Worm (Caenorhabditis elegans) whole organism, young adult: ENCODE results near the gene C49F8.14.
A peak's percentile ranks its signal among the peaks of the same experiment; 100 is the strongest.

Experiments
- F22D6.2 ChIP-seq: sonication (generic microtip); optimal IDR thresholded peaks from 2 replicates; lab custom pipeline; 2016; ENCODE audit warnings: mild to moderate bottlenecking, missing genetic modification characterization, missing compliant biosample characterization
- F39B2.1 ChIP-seq: fragments of 200-800 bp; sonication (Bioruptor generic); IDR thresholded peaks from 2 replicates; pipeline ENCODE4 v1.3.6; 2022; ENCODE audit warnings: missing genetic modification reagents, missing genetic modification characterization, missing compliant biosample characterization
- F55B11.4 ChIP-seq: sonication (generic microtip); optimal IDR thresholded peaks from 2 replicates; lab custom pipeline; 2016; ENCODE audit warnings: missing compliant biosample characterization, missing genetic modification characterization, borderline replicate concordance; ENCODE audit not compliant: insufficient read depth
- K11D2.4 ChIP-seq: fragments of 200-800 bp; sonication (Bioruptor generic); IDR thresholded peaks from 2 replicates; pipeline ENCODE4 v1.3.6; 2022; ENCODE audit warnings: missing genetic modification reagents, missing genetic modification characterization, missing compliant biosample characterization
- K12H6.12 ChIP-seq: fragments of 200-800 bp; sonication (Bioruptor generic); optimal IDR thresholded peaks from 2 replicates; lab custom pipeline; 2018; ENCODE audit warnings: mild to moderate bottlenecking, missing genetic modification characterization, missing compliant biosample characterization
- T26A5.8 ChIP-seq: sonication (generic microtip); optimal IDR thresholded peaks from 2 replicates; lab custom pipeline; 2016; ENCODE audit warnings: missing genetic modification characterization, missing compliant biosample characterization
- Y53F4B.3 ChIP-seq: fragments of 200-800 bp; sonication (Bioruptor generic); IDR thresholded peaks from 2 replicates; pipeline ENCODE4 v1.3.6; 2022; ENCODE audit warnings: missing genetic modification reagents, missing genetic modification characterization, missing compliant biosample characterization
- Y53G8AR.9 ChIP-seq: fragments of 200-800 bp; sonication (Bioruptor generic); conservative IDR thresholded peaks from 2 replicates; pipeline ENCODE4 v1.3.6; 2022; ENCODE audit warnings: missing genetic modification reagents, missing genetic modification characterization, missing compliant biosample characterization
- akir-1 ChIP-seq: fragments of 200-800 bp; sonication (Bioruptor generic); optimal IDR thresholded peaks from 2 replicates; lab custom pipeline; 2018; ENCODE audit warnings: mild to moderate bottlenecking, missing genetic modification characterization, moderate library complexity, missing compliant biosample characterization
- atf-7 ChIP-seq: sonication (generic microtip); optimal IDR thresholded peaks from 2 replicates; lab custom pipeline; 2017; ENCODE audit warnings: mild to moderate bottlenecking, missing genetic modification characterization, missing compliant biosample characterization
- attf-5 ChIP-seq: fragments of 200-800 bp; sonication (Bioruptor generic); optimal IDR thresholded peaks from 2 replicates; lab custom pipeline; 2018; ENCODE audit warnings: mild to moderate bottlenecking, missing genetic modification characterization, missing compliant biosample characterization
- cebp-1 ChIP-seq, 2 experiments: fragments of 200-800 bp in 1 of 2; sonication (Bioruptor generic) in 1 of 2; sonication (generic microtip) in 1 of 2; IDR thresholded peaks in 1 of 2; optimal IDR thresholded peaks in 1 of 2; 2 replicates each; pipeline versions ENCODE4 v1.3.6 to Lab custom; 2017 to 2022; ENCODE audit warnings: missing compliant biosample characterization in 2 of 2, missing genetic modification characterization in 2 of 2, mild to moderate bottlenecking in 1 of 2, missing genetic modification reagents in 1 of 2, moderate library complexity in 1 of 2
- cebp-2 ChIP-seq: fragments of 200-800 bp; sonication (Bioruptor generic); IDR thresholded peaks from 2 replicates; pipeline ENCODE4 v1.3.6; 2022; ENCODE audit warnings: missing genetic modification characterization, missing compliant biosample characterization
- ceh-27 ChIP-seq: fragments of 200-800 bp; sonication (Bioruptor generic); optimal IDR thresholded peaks from 2 replicates; lab custom pipeline; 2018; ENCODE audit warnings: mild to moderate bottlenecking, missing genetic modification characterization, moderate library complexity, missing compliant biosample characterization
- ceh-40 ChIP-seq: fragments of 200-800 bp; sonication (Bioruptor generic); IDR thresholded peaks from 2 replicates; pipeline ENCODE4 v1.3.6; 2022; ENCODE audit warnings: missing genetic modification characterization, missing compliant biosample characterization
- ceh-91 ChIP-seq: fragments of 200-800 bp; sonication (Bioruptor generic); IDR thresholded peaks from 2 replicates; pipeline ENCODE4 v1.3.6; 2022; ENCODE audit warnings: missing genetic modification reagents, missing genetic modification characterization, missing compliant biosample characterization
- chd-7 ChIP-seq: sonication (generic microtip); optimal IDR thresholded peaks from 2 replicates; lab custom pipeline; 2016; ENCODE audit warnings: mild to moderate bottlenecking, missing genetic modification characterization, moderate library complexity, missing compliant biosample characterization
- dox-1 ChIP-seq: fragments of 200-800 bp; sonication (Bioruptor generic); IDR thresholded peaks from 2 replicates; pipeline ENCODE4 v1.3.6; 2022; ENCODE audit warnings: missing genetic modification reagents, missing genetic modification characterization, missing compliant biosample characterization
- dpff-1 ChIP-seq: sonication (generic microtip); optimal IDR thresholded peaks from 2 replicates; lab custom pipeline; 2017; ENCODE audit warnings: mild to moderate bottlenecking, missing genetic modification characterization, missing compliant biosample characterization
- efl-1 ChIP-seq: fragments of 150-350 bp; optimal IDR thresholded peaks from 2 replicates; lab custom pipeline; 2014; ENCODE audit warnings: missing biosample characterization, missing genetic modification reagents, missing genetic modification characterization
- egl-18 ChIP-seq: fragments of 200-800 bp; sonication (Bioruptor generic); IDR thresholded peaks from 2 replicates; pipeline ENCODE4 v1.3.6; 2022; ENCODE audit warnings: missing genetic modification reagents, missing genetic modification characterization, missing compliant biosample characterization
- egl-44 ChIP-seq: fragments of 200-800 bp; sonication (Bioruptor generic); IDR thresholded peaks from 2 replicates; pipeline ENCODE4 v1.3.6; 2022; ENCODE audit warnings: missing genetic modification reagents, missing genetic modification characterization, missing compliant biosample characterization
- egrh-3 ChIP-seq: fragments of 200-800 bp; sonication (Bioruptor generic); IDR thresholded peaks from 2 replicates; pipeline ENCODE4 v1.3.6; 2022; ENCODE audit warnings: missing genetic modification reagents, missing genetic modification characterization, missing compliant biosample characterization
- fkh-3 ChIP-seq: sonication (generic microtip); optimal IDR thresholded peaks from 2 replicates; lab custom pipeline; 2016; ENCODE audit warnings: mild to moderate bottlenecking, missing genetic modification characterization, missing compliant biosample characterization
- gei-17 ChIP-seq: fragments of 200-800 bp; sonication (Bioruptor generic); optimal IDR thresholded peaks from 2 replicates; lab custom pipeline; 2018; ENCODE audit warnings: mild to moderate bottlenecking, missing genetic modification characterization, missing compliant biosample characterization
- him-1 ChIP-seq: sonication (generic microtip); optimal IDR thresholded peaks from 2 replicates; lab custom pipeline; 2016; ENCODE audit warnings: missing genotype, missing genetic modification reagents, missing genetic modification characterization, missing compliant biosample characterization
- hlh-26 ChIP-seq: fragments of 200-800 bp; sonication (Bioruptor generic); conservative IDR thresholded peaks from 2 replicates; pipeline ENCODE4 v1.3.6; 2022; ENCODE audit warnings: missing genetic modification reagents, missing genetic modification characterization, missing compliant biosample characterization
- let-526 ChIP-seq: fragments of 200-800 bp; sonication (Bioruptor generic); IDR thresholded peaks from 2 replicates; pipeline ENCODE4 v1.3.6; 2022; ENCODE audit warnings: missing genetic modification reagents, missing genetic modification characterization, missing compliant biosample characterization
- lin-35 ChIP-seq, 3 experiments: fragments of 150-350 bp in 2 of 3; sonication (generic microtip) in 1 of 3; optimal IDR thresholded peaks; 2 replicates each; lab custom pipeline; 2014 to 2018; ENCODE audit warnings: missing biosample characterization in 3 of 3, missing genetic modification characterization in 3 of 3, missing genetic modification reagents in 3 of 3
- lin-40 ChIP-seq: sonication (generic microtip); optimal IDR thresholded peaks from 2 replicates; lab custom pipeline; 2016; ENCODE audit warnings: missing genetic modification characterization, mild to moderate bottlenecking, missing compliant biosample characterization, missing genotype, missing genetic modification reagents
- lin-54 ChIP-seq: fragments of 200-800 bp; sonication (Bioruptor generic); optimal IDR thresholded peaks from 2 replicates; lab custom pipeline; 2018; ENCODE audit warnings: mild to moderate bottlenecking, missing genetic modification characterization, missing compliant biosample characterization
- madf-10 ChIP-seq: sonication (generic microtip); optimal IDR thresholded peaks from 2 replicates; lab custom pipeline; 2016; ENCODE audit warnings: mild to moderate bottlenecking, missing genetic modification characterization, missing compliant biosample characterization
- mcd-1 ChIP-seq: fragments of 200-800 bp; sonication (Bioruptor generic); IDR thresholded peaks from 2 replicates; pipeline ENCODE4 v1.3.6; 2022; ENCODE audit warnings: missing genetic modification reagents, missing genetic modification characterization, missing compliant biosample characterization
- mxl-1 ChIP-seq: sonication (generic microtip); optimal IDR thresholded peaks from 2 replicates; lab custom pipeline; 2016; ENCODE audit warnings: missing genetic modification characterization, missing compliant biosample characterization
- nfyb-1 ChIP-seq: fragments of 200-800 bp; sonication (Bioruptor generic); IDR thresholded peaks from 2 replicates; pipeline ENCODE4 v1.3.6; 2022; ENCODE audit warnings: missing genetic modification reagents, missing genetic modification characterization, missing compliant biosample characterization
- nhr-80 ChIP-seq: sonication (generic microtip); optimal IDR thresholded peaks from 2 replicates; lab custom pipeline; 2016; ENCODE audit warnings: missing genetic modification characterization, missing compliant biosample characterization
- pha-4 ChIP-seq: fragments of 150-350 bp; sonication (generic microtip); optimal IDR thresholded peaks from 2 replicates; lab custom pipeline; 2014; ENCODE audit warnings: missing biosample characterization, missing genetic modification reagents, missing genetic modification characterization
- repo-1 ChIP-seq: sonication (generic microtip); optimal IDR thresholded peaks from 2 replicates; lab custom pipeline; 2017; ENCODE audit warnings: mild to moderate bottlenecking, missing genetic modification characterization, missing compliant biosample characterization
- snpc-1.1 ChIP-seq: sonication (generic microtip); optimal IDR thresholded peaks from 2 replicates; lab custom pipeline; 2017; ENCODE audit warnings: missing genetic modification characterization, mild to moderate bottlenecking, missing compliant biosample characterization, antibody characterized with exemption, moderate library complexity, missing genotype, missing genetic modification reagents; ENCODE audit not compliant: insufficient read depth
- snpc-4 ChIP-seq, 5 experiments: fragments of 150-350 bp in 1 of 5; sonication (generic microtip) in 4 of 5; optimal IDR thresholded peaks; 2 replicates each; lab custom pipeline; 2014 to 2018; ENCODE audit warnings: missing genetic modification characterization in 5 of 5, missing biosample characterization in 3 of 5, antibody characterized with exemption in 2 of 5, mild to moderate bottlenecking in 2 of 5, missing compliant biosample characterization in 2 of 5, missing genotype in 2 of 5, moderate library complexity in 2 of 5, missing genetic modification reagents in 1 of 5
- tlf-1 ChIP-seq: fragments of 200-800 bp; sonication (Bioruptor generic); optimal IDR thresholded peaks from 2 replicates; lab custom pipeline; 2018; ENCODE audit warnings: mild to moderate bottlenecking, missing genetic modification characterization, missing compliant biosample characterization
- unc-62 ChIP-seq: fragments of 150-350 bp; optimal IDR thresholded peaks from 2 replicates; lab custom pipeline; 2014; ENCODE audit warnings: missing biosample characterization, missing genetic modification reagents, missing genetic modification characterization
- zim-3 ChIP-seq: sonication (generic microtip); optimal IDR thresholded peaks from 2 replicates; lab custom pipeline; 2017; ENCODE audit warnings: mild to moderate bottlenecking, missing genetic modification characterization, moderate library complexity, missing compliant biosample characterization
- ztf-22 ChIP-seq: fragments of 200-800 bp; sonication (Bioruptor generic); optimal IDR thresholded peaks from 2 replicates; lab custom pipeline; 2018; ENCODE audit warnings: mild to moderate bottlenecking, missing genetic modification characterization, moderate library complexity, missing compliant biosample characterization
- ztf-26 ChIP-seq: sonication (generic microtip); optimal IDR thresholded peaks from 2 replicates; lab custom pipeline; 2017; ENCODE audit warnings: missing genetic modification characterization, missing compliant biosample characterization
- ztf-28 ChIP-seq: fragments of 200-800 bp; sonication (Bioruptor generic); IDR thresholded peaks from 2 replicates; pipeline ENCODE4 v1.3.6; 2022; ENCODE audit warnings: missing genetic modification reagents, missing genetic modification characterization, missing compliant biosample characterization

Gene C49F8.14

ce11 chrX:13359800-13360199, 16.9 kb downstream of the C49F8.14 start:
- peak; percentile 35 for TF ChIP-seq nhr-80 (tag; lab: Kevin White, UChicago)
- no peak for TF ChIP-seq ztf-28 (GFP tag; lab: Robert Waterston, UW)
- peak; percentile 19 for TF ChIP-seq ztf-26
- TF ChIP-seq mxl-1 (tag; lab: Kevin White, UChicago): no peak
- TF ChIP-seq Y53F4B.3 (GFP tag; lab: Robert Waterston, UW): no peak
- no peak for TF ChIP-seq cebp-1 (GFP tag; IDR thresholded peaks at IDR 0.05; lab: Robert Waterston, UW)
- TF ChIP-seq cebp-1 (tag; optimal IDR thresholded peaks at IDR 0.05; lab: Kevin White, UChicago): peak; percentile 19
- no peak for TF ChIP-seq egl-18 (GFP tag; lab: Robert Waterston, UW)
- no peak for TF ChIP-seq cebp-2
- TF ChIP-seq madf-10 (tag; lab: Kevin White, UChicago): no peak
- TF ChIP-seq fkh-3 (tag; lab: Kevin White, UChicago): no peak
- TF ChIP-seq ceh-91 (GFP tag; lab: Robert Waterston, UW): no peak
- no peak for TF ChIP-seq ztf-22 (GFP tag; lab: Kevin White, UChicago)
- no peak for TF ChIP-seq Y53G8AR.9 (GFP tag; lab: Robert Waterston, UW)
- no peak for TF ChIP-seq him-1
- no peak for TF ChIP-seq zim-3 (tag; lab: Kevin White, UChicago)
- TF ChIP-seq ceh-27 (GFP tag; lab: Kevin White, UChicago): no peak
- no peak for TF ChIP-seq akir-1 (GFP tag; lab: Kevin White, UChicago)
- 0 out of 2 replicates have a peak, but pooled peaks have one; percentile 26 for TF ChIP-seq nfyb-1 (GFP tag; lab: Robert Waterston, UW)
- TF ChIP-seq unc-62 (GFP tag; lab: Kevin White, UChicago): peak; percentile 18
- no peak for TF ChIP-seq hlh-26 (GFP tag; lab: Robert Waterston, UW)
- no peak for TF ChIP-seq egl-44 (GFP tag; lab: Robert Waterston, UW)
- TF ChIP-seq ceh-40: no peak

DNA sequence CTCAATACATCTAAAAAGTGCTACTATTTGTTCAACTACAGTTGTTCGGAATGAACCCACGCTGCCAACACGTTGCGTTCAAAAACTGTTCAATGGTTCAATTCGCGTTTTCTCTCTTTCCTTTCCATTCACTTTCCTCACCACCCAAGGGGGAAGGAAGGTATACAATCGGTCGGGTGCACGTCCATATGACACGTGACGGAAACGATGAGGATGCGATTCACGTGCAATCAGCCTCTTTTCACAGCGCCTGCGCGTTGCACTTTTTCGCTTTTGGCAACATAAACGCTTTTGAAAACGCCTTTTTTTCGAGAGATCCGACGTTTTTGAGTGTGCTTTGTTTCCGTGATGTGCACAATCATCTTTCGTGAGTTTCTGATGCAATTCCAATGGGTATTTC, 18.2 kb downstream of the C49F8.14 start:
- TF ChIP-seq K11D2.4 (GFP tag; lab: Robert Waterston, UW): peak; percentile 67; the same call in 1 of the 2 replicates
- no peak for TF ChIP-seq snpc-4 (GFP tag; optimal IDR thresholded peaks at IDR 0.05; lab: Kevin White, UChicago)
- TF ChIP-seq snpc-4 (tag; optimal IDR thresholded peaks at IDR 0.05; lab: Kevin White, UChicago): peak in 3 of 4 experiments; percentile 7 to 55 (median 51)
- no peak for TF ChIP-seq Y53F4B.3 (GFP tag; lab: Robert Waterston, UW)
- TF ChIP-seq tlf-1 (GFP tag; lab: Kevin White, UChicago): peak; percentile 33
- peak; percentile 85 for TF ChIP-seq atf-7 (tag; lab: Kevin White, UChicago)
- peak; percentile 33; the same call in 1 of the 2 replicates for TF ChIP-seq mcd-1 (GFP tag; lab: Robert Waterston, UW)
- 0 out of 2 replicates have a peak, but pooled peaks have one; percentile 11 for TF ChIP-seq cebp-2
- TF ChIP-seq K12H6.12 (tag; lab: Kevin White, UChicago): peak; percentile 29
- no peak for TF ChIP-seq egrh-3 (GFP tag; lab: Robert Waterston, UW)
- TF ChIP-seq madf-10 (tag; lab: Kevin White, UChicago): peak; percentile 48
- TF ChIP-seq dpff-1 (tag; lab: Kevin White, UChicago): no peak
- TF ChIP-seq cebp-1 (GFP tag; IDR thresholded peaks at IDR 0.05; lab: Robert Waterston, UW): 0 out of 2 replicates have a peak, but pooled peaks have one; percentile 17
- TF ChIP-seq cebp-1 (tag; optimal IDR thresholded peaks at IDR 0.05; lab: Kevin White, UChicago): peak; percentile 78
- TF ChIP-seq pha-4: peak; percentile 48
- peak; percentile 86 for TF ChIP-seq lin-40 (tag; lab: Kevin White, UChicago)
- TF ChIP-seq F22D6.2 (tag; lab: Kevin White, UChicago): peak; percentile 84
- TF ChIP-seq T26A5.8 (tag; lab: Kevin White, UChicago): no peak
- peak; percentile 54 for TF ChIP-seq gei-17 (GFP tag; lab: Kevin White, UChicago)
- peak; percentile 15 for TF ChIP-seq lin-54 (GFP tag; lab: Kevin White, UChicago)
- TF ChIP-seq chd-7 (tag; lab: Kevin White, UChicago): peak; percentile 72
- TF ChIP-seq let-526 (GFP tag; lab: Robert Waterston, UW): 0 out of 2 replicates have a peak, but pooled peaks have one; percentile 15
- TF ChIP-seq nhr-80 (tag; lab: Kevin White, UChicago): peak; percentile 68
- no peak for TF ChIP-seq F39B2.1 (GFP tag; lab: Robert Waterston, UW)
- peak; percentile 60 for TF ChIP-seq repo-1 (tag; lab: Kevin White, UChicago)
- peak; percentile 31 for TF ChIP-seq attf-5 (GFP tag; lab: Kevin White, UChicago)
- TF ChIP-seq lin-35 (GFP tag; optimal IDR thresholded peaks at IDR 0.05; lab: Kevin White, UChicago): peak in 1 of 3 experiments; percentile 18
- no peak for TF ChIP-seq snpc-1.1 (tag; lab: Kevin White, UChicago)
- TF ChIP-seq dox-1 (GFP tag; lab: Robert Waterston, UW): peak; percentile 66
- TF ChIP-seq F55B11.4 (tag; lab: Kevin White, UChicago): no peak
- no peak for TF ChIP-seq efl-1 (GFP tag; lab: Kevin White, UChicago)
